Fruit fly (Drosophila melanogaster) whole organism, prepupa: Measurements from ENCODE around the gene CCT1.

Experiments used
- CG9139 ChIP-seq: fragments of 200-800 bp; sonication (Bioruptor generic); optimal IDR thresholded peaks from 3 replicates; lab custom pipeline; 2017; ENCODE audit warnings: missing biosample characterization, mild to moderate bottlenecking, missing genetic modification characterization
- Gug ChIP-seq: fragments of 200-800 bp; sonication (Bioruptor generic); IDR thresholded peaks from 2 replicates; pipeline ENCODE4 v1.3.6; 2022; ENCODE audit warnings: missing biosample characterization, missing genetic modification characterization
- cyc ChIP-seq: fragments of 200-800 bp; sonication (Bioruptor generic); optimal IDR thresholded peaks from 3 replicates; lab custom pipeline; 2016; ENCODE audit warnings: missing biosample characterization, missing genetic modification characterization
- eg ChIP-seq: fragments of 200-800 bp; sonication (Bioruptor generic); IDR thresholded peaks from 3 replicates; pipeline ENCODE4 v1.3.6; 2022; ENCODE audit warnings: missing biosample characterization, missing genetic modification characterization
- lz ChIP-seq: fragments of 200-800 bp; sonication (Bioruptor generic); optimal IDR thresholded peaks from 3 replicates; lab custom pipeline; 2016; ENCODE audit warnings: missing biosample characterization, missing genetic modification characterization
- salr ChIP-seq, 2 experiments: fragments of 200-800 bp; sonication (Bioruptor generic); optimal IDR thresholded peaks; 3 replicates each; lab custom pipeline; 2016 to 2018; ENCODE audit warnings: missing biosample characterization in 2 of 2, missing genetic modification characterization in 2 of 2, mild to moderate bottlenecking in 1 of 2

- TF ChIP-seq cyc (GFP tag; lab: Kevin White, UChicago) = no peak
- TF ChIP-seq lz = peak; percentile 32
- no peak for TF ChIP-seq salr (GFP tag; optimal IDR thresholded peaks at IDR 0.05; lab: Kevin White, UChicago)
- no peak for TF ChIP-seq Gug (GFP tag; lab: Robert Waterston, UW)
- no peak for TF ChIP-seq CG9139 (GFP tag; lab: Kevin White, UChicago)
- TF ChIP-seq eg (GFP tag; lab: Robert Waterston, UW) = no peak
Observed at dm6 chr3R:22447195-22447873, 43.9 kb downstream of the CCT1 start, which contains the start of gene CG34288.
